Worm (Caenorhabditis elegans): Measurements from ENCODE around the gene K10D2.5.
A peak's percentile ranks its signal among the peaks of the same experiment; 100 is the strongest.

Gene K10D2.5

ce11 chrIII:5138940-5139533 lies 33.5 kb upstream of the K10D2.5 start:
- TF ChIP-seq ceh-16 (tag; optimal IDR thresholded peaks at IDR 0.05) (no peak), fkh-2 (tag; optimal IDR thresholded peaks at IDR 0.05) (no peak), nhr-25 (tag; optimal IDR thresholded peaks at IDR 0.05) (no peak), tbx-2 (tag; optimal IDR thresholded peaks at IDR 0.05) (no peak), pha-4 (tag; optimal IDR thresholded peaks at IDR 0.05) (no peak), nhr-12 (tag; optimal IDR thresholded peaks at IDR 0.05) (no peak), zag-1 (tag; optimal IDR thresholded peaks at IDR 0.05) (no peak)

- TF ChIP-seq eor-1 (tag; optimal IDR thresholded peaks at IDR 0.05) (no peak), skn-1 (tag; optimal IDR thresholded peaks at IDR 0.05) (no peak), elt-1 (tag; optimal IDR thresholded peaks at IDR 0.05) (no peak), tbx-2 (tag; optimal IDR thresholded peaks at IDR 0.05) (no peak), ceh-28 (tag; optimal IDR thresholded peaks at IDR 0.05) (no peak), pha-4 (tag; optimal IDR thresholded peaks at IDR 0.05) (no peak), elt-2 (tag; optimal IDR thresholded peaks at IDR 0.05) (no peak), mdl-1 (tag; optimal IDR thresholded peaks at IDR 0.05) (no peak), sea-2 (GFP tag; optimal IDR thresholded peaks at IDR 0.05) (no peak), pqm-1 (tag; optimal IDR thresholded peaks at IDR 0.05) (no peak), aly-2 (tag; optimal IDR thresholded peaks at IDR 0.05) (no peak), fkh-2 (tag; optimal IDR thresholded peaks at IDR 0.05) (no peak), hmg-11 (tag; optimal IDR thresholded peaks at IDR 0.05) (no peak), mml-1 (tag; optimal IDR thresholded peaks at IDR 0.05) (no peak), nhr-67 (tag; optimal IDR thresholded peaks at IDR 0.05) (no peak), jun-1 (tag; optimal IDR thresholded peaks at IDR 0.05) (no peak), lin-15B (tag; optimal IDR thresholded peaks at IDR 0.05) (no peak), nfya-1 (tag; optimal IDR thresholded peaks at IDR 0.05; ENCODE audit: insufficient read depth) (no peak), nhr-25 (tag; optimal IDR thresholded peaks at IDR 0.05) (no peak)
These were observed 32.8 kb upstream of the K10D2.5 start for ce11 chrIII:5139768-5140167.

ce11 chrIII:5140559-5140958 lies 32.0 kb upstream of the K10D2.5 start:
- TF ChIP-seq pqm-1 (tag; optimal IDR thresholded peaks at IDR 0.05): no peak
- no peak for TF ChIP-seq unc-62 (GFP tag; optimal IDR thresholded peaks at IDR 0.05)
- TF ChIP-seq nfya-1 (tag; optimal IDR thresholded peaks at IDR 0.05; ENCODE audit: insufficient read depth): peak; percentile 51
- peak; percentile 2 for TF ChIP-seq lin-39 (tag; optimal IDR thresholded peaks at IDR 0.05)
- peak; percentile 12 for TF ChIP-seq elt-2 (tag; optimal IDR thresholded peaks at IDR 0.05)
- peak; percentile 5 for TF ChIP-seq pha-4 (tag; optimal IDR thresholded peaks at IDR 0.05)

ce11 chrIII:5141935-5142334 lies 30.6 kb upstream of the K10D2.5 start:
- TF ChIP-seq unc-62 (GFP tag; optimal IDR thresholded peaks at IDR 0.05) (peak; percentile 40), nhr-43 (tag; optimal IDR thresholded peaks at IDR 0.05; ENCODE audit: poor library complexity, severe bottlenecking) (no peak), tbx-2 (tag; optimal IDR thresholded peaks at IDR 0.05) (peak; percentile 90)

ce11 chrIII:5143520-5143919 lies 29.0 kb upstream of the K10D2.5 start:
- TF ChIP-seq nhr-77 (tag; optimal IDR thresholded peaks at IDR 0.05) (no peak), fkh-2 (tag; optimal IDR thresholded peaks at IDR 0.05) (no peak), tbx-2 (tag; optimal IDR thresholded peaks at IDR 0.05) (no peak), ceh-82 (tag; optimal IDR thresholded peaks at IDR 0.05) (no peak), nhr-12 (tag; optimal IDR thresholded peaks at IDR 0.05) (no peak), R02D3.7 (tag; optimal IDR thresholded peaks at IDR 0.05) (no peak), jun-1 (tag; optimal IDR thresholded peaks at IDR 0.05) (no peak), unc-39 (tag; optimal IDR thresholded peaks at IDR 0.05) (no peak), pqm-1 (tag; optimal IDR thresholded peaks at IDR 0.05) (no peak), fos-1 (tag; optimal IDR thresholded peaks at IDR 0.05) (no peak), nfya-1 (tag; optimal IDR thresholded peaks at IDR 0.05; ENCODE audit: insufficient read depth) (no peak), nhr-11 (tag; optimal IDR thresholded peaks at IDR 0.05) (no peak), egl-27 (tag; optimal IDR thresholded peaks at IDR 0.05) (no peak), nhr-23 (tag; optimal IDR thresholded peaks at IDR 0.05) (no peak), nhr-43 (tag; optimal IDR thresholded peaks at IDR 0.05; ENCODE audit: poor library complexity, severe bottlenecking) (no peak), pha-4 (tag; optimal IDR thresholded peaks at IDR 0.05) (no peak)
